Worm (Caenorhabditis elegans): Measurements from ENCODE around the gene F53A2.11.

ce11 chrIII:13310552-13310951, 11.9 kb downstream of the F53A2.11 start:
- TF ChIP-seq ama-1 (optimal IDR thresholded peaks at IDR 0.05) (no peak), sea-1 (GFP tag; conservative IDR thresholded peaks at IDR 0.05) (no peak), pes-1 (GFP tag; IDR thresholded peaks at IDR 0.05) (no peak), flt-1 (GFP tag; IDR thresholded peaks at IDR 0.05) (no peak)
